Worm (Caenorhabditis elegans): ENCODE measurements around the gene ech-5.

ce11 chrIV:828427-828826, 31.6 kb downstream of the ech-5 start:
- TF ChIP-seq ztf-1 (GFP tag; conservative IDR thresholded peaks at IDR 0.05) (no peak), unc-62 (GFP tag; optimal IDR thresholded peaks at IDR 0.05) (no peak), ZK546.5 (tag; optimal IDR thresholded peaks at IDR 0.05) (no peak), nhr-77 (tag; optimal IDR thresholded peaks at IDR 0.05) (no peak), blmp-1 (tag; optimal IDR thresholded peaks at IDR 0.05; ENCODE audit: insufficient read depth) (no peak), ceh-82 (tag; optimal IDR thresholded peaks at IDR 0.05) (no peak), unc-39 (tag; optimal IDR thresholded peaks at IDR 0.05) (no peak), nhr-12 (tag; optimal IDR thresholded peaks at IDR 0.05) (no peak)

Measured in whole organism, L2 larva.